Worm (Caenorhabditis elegans): ENCODE data around the gene Y1B5A.1.

The Y1B5A.1 gene

ce11 chrX:7068400-7068799, 16.8 kb upstream of the Y1B5A.1 start, which contains the start of gene pdi-6 (continued):
- TF ChIP-seq arid-1 (GFP tag; conservative IDR thresholded peaks at IDR 0.05) (peak; percentile 37; the same call in 1 of the 2 replicates), egl-27 (tag; optimal IDR thresholded peaks at IDR 0.05) (no peak), dmd-9 (GFP tag; IDR thresholded peaks at IDR 0.05) (peak; percentile 96), Y48G9A.11 (GFP tag; IDR thresholded peaks at IDR 0.05) (no peak), mxl-2 (GFP tag; conservative IDR thresholded peaks at IDR 0.05) (0 out of 2 replicates have a peak, but pooled peaks have one; percentile 39), F10B5.3 (tag; optimal IDR thresholded peaks at IDR 0.05) (peak; percentile 64), unc-130 (GFP tag; optimal IDR thresholded peaks at IDR 0.05) (peak; percentile 18), F49E8.2 (tag; optimal IDR thresholded peaks at IDR 0.05; ENCODE audit: borderline replicate concordance) (no peak), dmd-8 (GFP tag; IDR thresholded peaks at IDR 0.05) (no peak), Y75B8A.6 (GFP tag; IDR thresholded peaks at IDR 0.05) (0 out of 2 replicates have a peak, but pooled peaks have one; percentile 49), F26F4.8 (GFP tag; conservative IDR thresholded peaks at IDR 0.05) (no peak), mdl-1 (tag; optimal IDR thresholded peaks at IDR 0.05) (peak; percentile 51 to 82), snpc-1.2 (GFP tag; IDR thresholded peaks at IDR 0.05) (no peak), saeg-2 (GFP tag; IDR thresholded peaks at IDR 0.05) (no peak), lin-29 (GFP tag; IDR thresholded peaks at IDR 0.05) (peak; percentile 67; the same call in 1 of the 2 replicates), mdt-29 (GFP tag; IDR thresholded peaks at IDR 0.05) (no peak), T20F7.1 (GFP tag; optimal IDR thresholded peaks at IDR 0.05) (peak; percentile 84), madf-9 (GFP tag; conservative IDR thresholded peaks at IDR 0.05) (peak; percentile 85), skn-1 (tag; optimal IDR thresholded peaks at IDR 0.05) (no peak), ceh-62 (tag; optimal IDR thresholded peaks at IDR 0.05) (no peak), F37D6.2 (tag; optimal IDR thresholded peaks at IDR 0.05) (peak; percentile 66), gei-8 (GFP tag; optimal IDR thresholded peaks at IDR 0.05) (no peak), lir-3 (tag; optimal IDR thresholded peaks at IDR 0.05) (no peak), hif-1 (tag; optimal IDR thresholded peaks at IDR 0.05) (peak; percentile 26 to 86), fkh-10 (GFP tag; optimal IDR thresholded peaks at IDR 0.05) (peak; percentile 60), dmd-6 (GFP tag; IDR thresholded peaks at IDR 0.05) (peak; percentile 92), lin-38 (GFP tag; IDR thresholded peaks at IDR 0.05) (peak; percentile 99), spr-3 (GFP tag; optimal IDR thresholded peaks at IDR 0.05) (no peak), nhr-11 (tag; optimal IDR thresholded peaks at IDR 0.05) (peak; percentile 85), hlh-30 (tag; optimal IDR thresholded peaks at IDR 0.05; ENCODE audit: insufficient read depth) (peak; percentile 90), nhr-41 (GFP tag; IDR thresholded peaks at IDR 0.05) (peak; percentile 36; the same call in 1 of the 2 replicates), spr-1 (tag; optimal IDR thresholded peaks at IDR 0.05) (peak; percentile 58), ceh-32 (tag; optimal IDR thresholded peaks at IDR 0.05; ENCODE audit: poor library complexity) (no peak), ztf-7 (tag; optimal IDR thresholded peaks at IDR 0.05) (peak; percentile 13), mep-1 (tag; optimal IDR thresholded peaks at IDR 0.05) (peak; percentile 95), ZK337.2 (GFP tag; IDR thresholded peaks at IDR 0.05) (0 out of 2 replicates have a peak, but pooled peaks have one; percentile 59), ceh-82 (tag; optimal IDR thresholded peaks at IDR 0.05) (no peak), duxl-1 (tag; optimal IDR thresholded peaks at IDR 0.05; ENCODE audit: poor library complexity) (peak; percentile 49), cey-2 (tag; optimal IDR thresholded peaks at IDR 0.05; ENCODE audit: borderline replicate concordance, insufficient read depth) (no peak), pqm-1 (tag; optimal IDR thresholded peaks at IDR 0.05) (peak; percentile 53), hmg-1.1 (GFP tag; IDR thresholded peaks at IDR 0.05) (peak; percentile 87), ceh-44 (GFP tag; IDR thresholded peaks at IDR 0.05) (peak; percentile 83), T26A8.4 (GFP tag; IDR thresholded peaks at IDR 0.05) (no peak), jun-1 (tag; optimal IDR thresholded peaks at IDR 0.05) (peak; percentile 58), nhr-10 (tag; optimal IDR thresholded peaks at IDR 0.05) (peak; percentile 36), lin-15B (tag; optimal IDR thresholded peaks at IDR 0.05) (peak; percentile 86), lin-13 (GFP tag; optimal IDR thresholded peaks at IDR 0.05) (peak; percentile 94), dve-1 (tag; optimal IDR thresholded peaks at IDR 0.05; ENCODE audit: insufficient read depth) (peak; percentile 90), nhr-48 (tag; optimal IDR thresholded peaks at IDR 0.05) (peak; percentile 78), set-16 (GFP tag; IDR thresholded peaks at IDR 0.05) (no peak)
